Fruit fly (Drosophila melanogaster): ENCODE data around the gene Grp170.

Grp170 gene

dm6 chrX:2225138-2225537 lies 49.7 kb downstream of the Grp170 start, which contains the start of gene pcx (continued):
- TF ChIP-seq odd (GFP tag; optimal IDR thresholded peaks at IDR 0.05) (no peak), MBD-R2 (GFP tag; IDR thresholded peaks at IDR 0.05) (peak; percentile 49), CG10431 (GFP tag; optimal IDR thresholded peaks at IDR 0.05) (no peak), CG14860 (GFP tag; IDR thresholded peaks at IDR 0.05; ENCODE audit: partially characterized antibody) (peak; percentile 24; the same call in 1 of the 3 replicates), E2f2 (GFP tag; IDR thresholded peaks at IDR 0.05) (peak; percentile 74), NK7.1 (GFP tag; optimal IDR thresholded peaks at IDR 0.05) (no peak), ewg (GFP tag; optimal IDR thresholded peaks at IDR 0.05) (no peak), CG2129 (GFP tag; IDR thresholded peaks at IDR 0.05; ENCODE audit: partially characterized antibody) (no peak), CG9797 (GFP tag; optimal IDR thresholded peaks at IDR 0.05) (peak; percentile 34), CG10565 (GFP tag; optimal IDR thresholded peaks at IDR 0.05) (no peak), CG5953 (GFP tag; IDR thresholded peaks at IDR 0.05) (no peak), MESR4 (GFP tag; optimal IDR thresholded peaks at IDR 0.05) (peak; percentile 52), CG16813 (GFP tag; IDR thresholded peaks at IDR 0.05; ENCODE audit: partially characterized antibody) (peak; percentile 55), D (optimal IDR thresholded peaks at IDR 0.05) (no peak), D (GFP tag; optimal IDR thresholded peaks at IDR 0.05) (no peak), mam (GFP tag; optimal IDR thresholded peaks at IDR 0.05) (no peak), Dp (GFP tag; optimal IDR thresholded peaks at IDR 0.05) (peak; percentile 70), CG17568 (GFP tag; optimal IDR thresholded peaks at IDR 0.05) (no peak), slbo (GFP tag; IDR thresholded peaks at IDR 0.05) (no peak), lmd (GFP tag; IDR thresholded peaks at IDR 0.05) (no peak), CG4360 (GFP tag; IDR thresholded peaks at IDR 0.05) (no peak), Ets97D (GFP tag; optimal IDR thresholded peaks at IDR 0.05) (peak; percentile 7), bab2 (GFP tag; optimal IDR thresholded peaks at IDR 0.05) (no peak), Doc3 (GFP tag; IDR thresholded peaks at IDR 0.05; ENCODE audit: partially characterized antibody) (no peak), CG13287 (GFP tag; IDR thresholded peaks at IDR 0.05; ENCODE audit: partially characterized antibody) (peak; percentile 71), CG12219 (GFP tag; optimal IDR thresholded peaks at IDR 0.05) (no peak), CG16815 (GFP tag; optimal IDR thresholded peaks at IDR 0.05) (no peak), CG17802 (tag; optimal IDR thresholded peaks at IDR 0.05) (no peak), CG14710 (tag; optimal IDR thresholded peaks at IDR 0.05) (peak; percentile 37), CG4617 (GFP tag; optimal IDR thresholded peaks at IDR 0.05; ENCODE audit: borderline replicate concordance) (peak; percentile 76), amos (GFP tag; IDR thresholded peaks at IDR 0.05; ENCODE audit: partially characterized antibody) (peak; percentile 59; the same call in 1 of the 2 replicates), tll (GFP tag; optimal IDR thresholded peaks at IDR 0.05) (no peak), Sry-δ (GFP tag; optimal IDR thresholded peaks at IDR 0.05) (peak; percentile 49), Bgb (GFP tag; IDR thresholded peaks at IDR 0.05; ENCODE audit: partially characterized antibody) (peak; percentile 56), hbn (GFP tag; IDR thresholded peaks at IDR 0.05; ENCODE audit: partially characterized antibody) (peak; percentile 27; the same call in 1 of the 2 replicates), HLH54F (GFP tag; optimal IDR thresholded peaks at IDR 0.05) (no peak), Mes4 (GFP tag; optimal IDR thresholded peaks at IDR 0.05) (no peak), emc (GFP tag; optimal IDR thresholded peaks at IDR 0.05) (no peak), sna (GFP tag; IDR thresholded peaks at IDR 0.05; ENCODE audit: partially characterized antibody) (0 out of 2 replicates have a peak, but pooled peaks have one; percentile 41), ci (GFP tag; IDR thresholded peaks at IDR 0.05) (no peak), CG11696 (GFP tag; IDR thresholded peaks at IDR 0.05) (no peak), CrebB (tag; optimal IDR thresholded peaks at IDR 0.05) (no peak), HHEX (GFP tag; optimal IDR thresholded peaks at IDR 0.05) (no peak), CG11247 (GFP tag; IDR thresholded peaks at IDR 0.05) (no peak), Atf3 (GFP tag; optimal IDR thresholded peaks at IDR 0.05) (no peak), Atf6 (GFP tag; IDR thresholded peaks at IDR 0.05) (no peak), BtbVII (GFP tag; optimal IDR thresholded peaks at IDR 0.05) (no peak), crol (GFP tag; IDR thresholded peaks at IDR 0.05) (peak; percentile 89), CG2889 (GFP tag; IDR thresholded peaks at IDR 0.05) (no peak), HLH4C (GFP tag; IDR thresholded peaks at IDR 0.05; ENCODE audit: partially characterized antibody) (peak; percentile 50)

Data from whole organism, embryonic.